Fruit fly (Drosophila melanogaster) whole organism, wandering third instar larva: ENCODE data around the gene RpL17.

Experiments
- CG9705 ChIP-seq: fragments of 200-800 bp; sonication (Bioruptor generic); optimal IDR thresholded peaks from 2 replicates; lab custom pipeline; 2018; ENCODE audit warnings: missing biosample characterization, mild to moderate bottlenecking, missing genetic modification characterization
- Dfd ChIP-seq: fragments of >200 bp; optimal IDR thresholded peaks from 2 replicates; lab custom pipeline; 2017; ENCODE audit warnings: missing biosample characterization, missing genetic modification characterization
- Jra ChIP-seq: sonication (Bioruptor generic); optimal IDR thresholded peaks from 2 replicates; lab custom pipeline; 2016; ENCODE audit warnings: missing biosample characterization, missing genetic modification characterization
- Mio ChIP-seq: sonication (Bioruptor generic); optimal IDR thresholded peaks from 2 replicates; lab custom pipeline; 2016; ENCODE audit warnings: missing biosample characterization, missing genetic modification characterization
- Myc ChIP-seq: fragments of >200 bp; optimal IDR thresholded peaks from 2 replicates; lab custom pipeline; 2017
- OdsH ChIP-seq: fragments of 200-800 bp; sonication (Bioruptor generic); optimal IDR thresholded peaks from 2 replicates; lab custom pipeline; 2016; ENCODE audit warnings: missing biosample characterization, mild to moderate bottlenecking, missing genetic modification characterization
- Sp1 ChIP-seq: fragments of 200-800 bp; sonication (Bioruptor generic); optimal IDR thresholded peaks from 3 replicates; lab custom pipeline; 2019; ENCODE audit warnings: missing biosample characterization, mild to moderate bottlenecking, missing genetic modification characterization, moderate library complexity
- Vsx2 ChIP-seq: fragments of 200-300, 225-300 bp; sonication (Bioruptor generic); optimal IDR thresholded peaks from 2 replicates; lab custom pipeline; 2018; ENCODE audit warnings: missing biosample characterization, missing genetic modification characterization; ENCODE audit not compliant: partially characterized antibody
- lola ChIP-seq: fragments of >200 bp; optimal IDR thresholded peaks from 2 replicates; lab custom pipeline; 2017; ENCODE audit warnings: missing biosample characterization, missing genetic modification characterization
- usp ChIP-seq: fragments of >200 bp; optimal IDR thresholded peaks from 2 replicates; lab custom pipeline; 2017; ENCODE audit warnings: missing biosample characterization, missing genetic modification characterization
- woc ChIP-seq: sonication (Bioruptor generic); optimal IDR thresholded peaks from 2 replicates; lab custom pipeline; 2016; ENCODE audit warnings: missing biosample characterization, mild to moderate bottlenecking, missing genetic modification characterization

dm6 chrX:6733291-6734042, 10.6 kb downstream of the RpL17 start:
- TF ChIP-seq usp = no peak
- TF ChIP-seq OdsH (GFP tag; lab: Kevin White, UChicago) = no peak
- no peak for TF ChIP-seq CG9705
- no peak for TF ChIP-seq Jra (GFP tag; lab: Kevin White, UChicago)
- TF ChIP-seq Myc (lab: Kevin White, UChicago) = no peak
- no peak for TF ChIP-seq woc (GFP tag; lab: Kevin White, UChicago)
- TF ChIP-seq Vsx2 (GFP tag; lab: Kevin White, UChicago) = no peak
- no peak for TF ChIP-seq Sp1 (GFP tag; lab: Kevin White, UChicago)
- TF ChIP-seq Dfd = no peak
- TF ChIP-seq Mio = no peak
- no peak for TF ChIP-seq lola (GFP tag; lab: Kevin White, UChicago)
